Fruit fly (Drosophila melanogaster) whole organism, embryonic: ENCODE data around the gene CG11596.

Source experiments
- Adf1 ChIP-seq: fragments of 200-800 bp; sonication (Bioruptor generic); IDR thresholded peaks from 2 replicates; pipeline ENCODE4 v1.3.6; 2022; ENCODE audit warnings: missing biosample characterization, missing genetic modification characterization
- Atf3 ChIP-seq: fragments of 200-800 bp; sonication (Bioruptor generic); optimal IDR thresholded peaks from 3 replicates; lab custom pipeline; 2016; ENCODE audit warnings: missing biosample characterization, missing genetic modification characterization
- CG10462 ChIP-seq: fragments of 200-800 bp; sonication (Bioruptor generic); optimal IDR thresholded peaks from 2 replicates; lab custom pipeline; 2016; ENCODE audit warnings: missing biosample characterization, missing genetic modification characterization
- CG10565 ChIP-seq: fragments of 200-800 bp; sonication (Bioruptor generic); optimal IDR thresholded peaks from 3 replicates; lab custom pipeline; 2016; ENCODE audit warnings: missing biosample characterization, mild to moderate bottlenecking, missing genetic modification characterization
- CG10959 ChIP-seq: fragments of 200-800 bp; sonication (Bioruptor generic); IDR thresholded peaks from 2 replicates; pipeline ENCODE4 v1.3.6; 2022; ENCODE audit warnings: missing biosample characterization, missing genetic modification characterization
- CG12104 ChIP-seq: fragments of 200-800 bp; sonication (Bioruptor generic); optimal IDR thresholded peaks from 3 replicates; lab custom pipeline; 2016; ENCODE audit warnings: missing biosample characterization, missing genetic modification characterization
- CG13296 ChIP-seq: fragments of 200-800 bp; sonication (Bioruptor generic); optimal IDR thresholded peaks from 3 replicates; lab custom pipeline; 2018; ENCODE audit warnings: missing biosample characterization, mild to moderate bottlenecking, missing genetic modification characterization
- CG13775 ChIP-seq: fragments of 200-800 bp; sonication (Bioruptor generic); optimal IDR thresholded peaks from 3 replicates; lab custom pipeline; 2017; ENCODE audit warnings: missing biosample characterization, mild to moderate bottlenecking, missing genetic modification characterization
- CG1603 ChIP-seq: fragments of 200-800 bp; sonication (Bioruptor generic); optimal IDR thresholded peaks from 2 replicates; lab custom pipeline; 2019; ENCODE audit warnings: missing biosample characterization, mild to moderate bottlenecking, missing genetic modification characterization, moderate library complexity
- CG16815 ChIP-seq: fragments of 200-800 bp; sonication (Bioruptor generic); optimal IDR thresholded peaks from 3 replicates; lab custom pipeline; 2017; ENCODE audit warnings: missing biosample characterization, mild to moderate bottlenecking, missing genetic modification characterization
- CG3163 ChIP-seq: fragments of 200-800 bp; sonication (Bioruptor generic); optimal IDR thresholded peaks from 3 replicates; lab custom pipeline; 2016; ENCODE audit warnings: missing biosample characterization, missing genetic modification characterization
- CG32532 ChIP-seq: fragments of 200-800 bp; sonication (Bioruptor generic); IDR thresholded peaks from 2 replicates; pipeline ENCODE4 v1.3.6; 2022; ENCODE audit warnings: missing biosample characterization, missing genetic modification characterization
- CG34224 ChIP-seq: fragments of 200-800 bp; sonication (Bioruptor generic); IDR thresholded peaks from 3 replicates; pipeline ENCODE4 v1.3.6; 2022; ENCODE audit warnings: missing biosample characterization, missing genetic modification characterization; ENCODE audit not compliant: partially characterized antibody
- CG4404 ChIP-seq: fragments of 200-800 bp; sonication (Bioruptor generic); IDR thresholded peaks from 2 replicates; pipeline ENCODE4 v1.3.6; 2022; ENCODE audit warnings: missing biosample characterization, missing genetic modification characterization
- CG6683 ChIP-seq: fragments of 200-800 bp; sonication (Bioruptor generic); optimal IDR thresholded peaks from 2 replicates; lab custom pipeline; 2017; ENCODE audit warnings: missing biosample characterization, mild to moderate bottlenecking, missing genetic modification characterization, missing genetic modification reagents
- CG7786 ChIP-seq: fragments of 200-800 bp; sonication (Bioruptor generic); optimal IDR thresholded peaks from 2 replicates; lab custom pipeline; 2016; ENCODE audit warnings: missing biosample characterization, missing genetic modification characterization
- CG7963 ChIP-seq: fragments of 200-800 bp; sonication (Bioruptor generic); IDR thresholded peaks from 3 replicates; pipeline ENCODE4 v1.3.6; 2022; ENCODE audit warnings: missing biosample characterization, missing genetic modification characterization; ENCODE audit not compliant: partially characterized antibody
- CG8924 ChIP-seq: fragments of 200-800 bp; optimal IDR thresholded peaks from 3 replicates; lab custom pipeline; 2019; ENCODE audit warnings: missing biosample characterization, mild to moderate bottlenecking, missing genetic modification characterization, moderate library complexity
- CG9215 ChIP-seq: fragments of 200-800 bp; sonication (Bioruptor generic); IDR thresholded peaks from 2 replicates; pipeline ENCODE4 v1.3.6; 2022; ENCODE audit warnings: missing biosample characterization, missing genetic modification characterization
- Camta ChIP-seq: fragments of 200-800 bp; sonication (Bioruptor generic); optimal IDR thresholded peaks from 2 replicates; lab custom pipeline; 2016; ENCODE audit warnings: missing biosample characterization, missing genetic modification characterization
- ERR ChIP-seq: fragments of 200-800 bp; sonication (Bioruptor generic); optimal IDR thresholded peaks from 2 replicates; lab custom pipeline; 2016; ENCODE audit warnings: missing biosample characterization, missing genetic modification characterization
- Ets65A ChIP-seq: fragments of 200-800 bp; sonication (Bioruptor generic); peaks from one replicate; lab custom pipeline; 2016; ENCODE audit warnings: missing biosample characterization, missing genetic modification characterization
- Fer1 ChIP-seq: fragments of 200-800 bp; sonication (Bioruptor generic); optimal IDR thresholded peaks from 2 replicates; lab custom pipeline; 2017; ENCODE audit warnings: missing biosample characterization, mild to moderate bottlenecking, missing genetic modification characterization
- Fer3 ChIP-seq: fragments of 200-800 bp; sonication (Bioruptor generic); optimal IDR thresholded peaks from 2 replicates; lab custom pipeline; 2018; ENCODE audit warnings: missing biosample characterization, mild to moderate bottlenecking, missing genetic modification characterization, moderate library complexity
- H2.0 ChIP-seq: fragments of 200-800 bp; sonication (Bioruptor generic); IDR thresholded peaks from 2 replicates; pipeline ENCODE4 v1.3.6; 2022; ENCODE audit warnings: missing biosample characterization, missing genetic modification characterization
- Hey ChIP-seq: fragments of 200-800 bp; sonication (Bioruptor generic); optimal IDR thresholded peaks from 3 replicates; lab custom pipeline; 2018; ENCODE audit warnings: missing biosample characterization, mild to moderate bottlenecking, missing genetic modification characterization
- Hr78 ChIP-seq, 2 experiments: fragments of 200-800 bp in 1 of 2; fragments of >200 bp in 1 of 2; sonication (Bioruptor generic) in 1 of 2; optimal IDR thresholded peaks; 2 replicates each; lab custom pipeline; 2017 to 2019; ENCODE audit warnings: missing biosample characterization in 2 of 2, missing genetic modification characterization in 2 of 2, mild to moderate bottlenecking in 1 of 2, moderate library complexity in 1 of 2
- Hsf ChIP-seq: fragments of 200-800 bp; sonication (Bioruptor generic); optimal IDR thresholded peaks from 3 replicates; lab custom pipeline; 2016; ENCODE audit warnings: missing biosample characterization, missing genetic modification characterization
- Max ChIP-seq: fragments of 200-800 bp; sonication (Bioruptor generic); optimal IDR thresholded peaks from 2 replicates; lab custom pipeline; 2016; ENCODE audit warnings: missing biosample characterization, mild to moderate bottlenecking, missing genetic modification characterization
- NC2β ChIP-seq: fragments of 200-800 bp; sonication (Bioruptor generic); optimal IDR thresholded peaks from 2 replicates; lab custom pipeline; 2016; ENCODE audit warnings: missing biosample characterization, missing genetic modification characterization
- Neu2 ChIP-seq: fragments of 200-800 bp; sonication (Bioruptor generic); optimal IDR thresholded peaks from 3 replicates; lab custom pipeline; 2016; ENCODE audit warnings: missing biosample characterization, missing genetic modification characterization, borderline replicate concordance
- Sox102F ChIP-seq: fragments of 200-800 bp; sonication (Bioruptor generic); optimal IDR thresholded peaks from 2 replicates; lab custom pipeline; 2018; ENCODE audit warnings: missing biosample characterization, mild to moderate bottlenecking, missing genetic modification characterization, moderate library complexity
- Taf1 ChIP-seq: fragments of 200-800 bp; sonication (Bioruptor generic); IDR thresholded peaks from 2 replicates; pipeline ENCODE4 v1.3.6; 2022; ENCODE audit warnings: missing biosample characterization, missing genetic modification characterization
- bbx ChIP-seq: fragments of 200-800 bp; sonication (Bioruptor generic); IDR thresholded peaks from 2 replicates; pipeline ENCODE4 v1.3.6; 2022; ENCODE audit warnings: missing biosample characterization, missing genetic modification characterization; ENCODE audit not compliant: partially characterized antibody
- bsh ChIP-seq, 2 experiments: fragments of 200-800 bp; sonication (Bioruptor generic); optimal IDR thresholded peaks; 2 replicates each; lab custom pipeline; 2017 to 2018; ENCODE audit warnings: mild to moderate bottlenecking in 2 of 2, missing biosample characterization in 2 of 2, missing genetic modification characterization in 2 of 2, moderate library complexity in 1 of 2
- cwo ChIP-seq: fragments of 200-800 bp; sonication (Bioruptor generic); optimal IDR thresholded peaks from 3 replicates; lab custom pipeline; 2017; ENCODE audit warnings: missing biosample characterization, missing genetic modification characterization, mild to moderate bottlenecking, moderate library complexity, missing genetic modification reagents
- dmrt99B ChIP-seq: fragments of 200-800 bp; sonication (Bioruptor generic); optimal IDR thresholded peaks from 2 replicates; lab custom pipeline; 2018; ENCODE audit warnings: missing biosample characterization, mild to moderate bottlenecking, missing genetic modification characterization, moderate library complexity
- gce ChIP-seq: fragments of 200-800 bp; sonication (Bioruptor generic); IDR thresholded peaks from 3 replicates; pipeline ENCODE4 v1.3.6; 2022; ENCODE audit warnings: missing biosample characterization, missing genetic modification characterization
- gcm2 ChIP-seq: fragments of 200-800 bp; sonication (Bioruptor generic); optimal IDR thresholded peaks from 2 replicates; lab custom pipeline; 2016; ENCODE audit warnings: missing biosample characterization, missing genetic modification characterization
- ham ChIP-seq: fragments of 200-800 bp; sonication (Bioruptor generic); IDR thresholded peaks from 2 replicates; pipeline ENCODE4 v1.3.6; 2022; ENCODE audit warnings: missing biosample characterization, missing genetic modification characterization
- jing ChIP-seq: fragments of 200-800 bp; sonication (Bioruptor generic); optimal IDR thresholded peaks from 2 replicates; lab custom pipeline; 2018; ENCODE audit warnings: missing biosample characterization, mild to moderate bottlenecking, missing genetic modification characterization
- kah ChIP-seq: fragments of 200-800 bp; sonication (Bioruptor generic); optimal IDR thresholded peaks from 2 replicates; lab custom pipeline; 2018; ENCODE audit warnings: missing biosample characterization, mild to moderate bottlenecking, missing genetic modification characterization
- maf-S ChIP-seq: fragments of 200-800 bp; sonication (Bioruptor generic); optimal IDR thresholded peaks from 2 replicates; lab custom pipeline; 2016; ENCODE audit warnings: missing biosample characterization, missing genetic modification characterization
- oc ChIP-seq: fragments of 200-800 bp; sonication (Bioruptor generic); optimal IDR thresholded peaks from 2 replicates; lab custom pipeline; 2018; ENCODE audit warnings: missing biosample characterization, mild to moderate bottlenecking, missing genetic modification characterization, moderate library complexity
- peb ChIP-seq: fragments of 200-800 bp; sonication (Bioruptor generic); IDR thresholded peaks from 2 replicates; pipeline ENCODE4 v1.3.6; 2022; ENCODE audit warnings: missing biosample characterization, missing genetic modification characterization
- pfk ChIP-seq: fragments of 200-800 bp; sonication (Bioruptor generic); optimal IDR thresholded peaks from 2 replicates; lab custom pipeline; 2018; ENCODE audit warnings: missing biosample characterization, mild to moderate bottlenecking, missing genetic modification characterization, moderate library complexity
- salm ChIP-seq: fragments of 200-800 bp; sonication (Bioruptor generic); optimal IDR thresholded peaks from 2 replicates; lab custom pipeline; 2018; ENCODE audit warnings: missing biosample characterization, mild to moderate bottlenecking, missing genetic modification characterization
- sr ChIP-seq: fragments of 200-800 bp; sonication (Bioruptor generic); IDR thresholded peaks from 3 replicates; pipeline ENCODE4 v1.3.6; 2022; ENCODE audit warnings: missing biosample characterization, missing genetic modification characterization
- vvl ChIP-seq: fragments of 200-800 bp; sonication (Bioruptor generic); IDR thresholded peaks from 2 replicates; pipeline ENCODE4 v1.3.6; 2022; ENCODE audit warnings: missing biosample characterization, missing genetic modification characterization

CG11596 gene

dm6 chrX:1951391-1952066, 24.0 kb downstream of the CG11596 start (continued):
- TF ChIP-seq Hsf (GFP tag; lab: Kevin White, UChicago): peak; percentile 95
- TF ChIP-seq CG7786 (GFP tag; lab: Kevin White, UChicago): peak; percentile 96
- peak; percentile 97 for TF ChIP-seq oc (tag; lab: Kevin White, UChicago)
- peak; percentile 96 for TF ChIP-seq Sox102F
- peak; percentile 50 for TF ChIP-seq Neu2 (GFP tag; lab: Kevin White, UChicago)
- peak; percentile 98 to 99 for TF ChIP-seq bsh (GFP tag; optimal IDR thresholded peaks at IDR 0.05; lab: Kevin White, UChicago)
- TF ChIP-seq sr (GFP tag; lab: Robert Waterston, UW): peak; percentile 74; the same call in 2 of the 3 replicates
- TF ChIP-seq ham (GFP tag; lab: Robert Waterston, UW): peak; percentile 73
- TF ChIP-seq CG10462 (GFP tag; lab: Kevin White, UChicago): peak; percentile 90
- peak; percentile 92 for TF ChIP-seq CG6683 (GFP tag; lab: Kevin White, UChicago)
- TF ChIP-seq Taf1 (GFP tag; lab: Robert Waterston, UW): peak; percentile 76
- TF ChIP-seq peb: peak; percentile 87
- TF ChIP-seq CG3163 (GFP tag; lab: Kevin White, UChicago): peak; percentile 99
- peak; percentile 83 for TF ChIP-seq CG9215 (GFP tag; lab: Robert Waterston, UW)
- TF ChIP-seq CG1603 (tag; lab: Kevin White, UChicago): peak; percentile 98
- TF ChIP-seq Max (GFP tag; lab: Kevin White, UChicago): peak; percentile 89
- TF ChIP-seq gce (GFP tag; lab: Robert Waterston, UW): peak; percentile 94
- peak; percentile 92 for TF ChIP-seq CG13775 (GFP tag; lab: Kevin White, UChicago)
- TF ChIP-seq CG8924 (tag; lab: Kevin White, UChicago): peak; percentile 95
- peak; percentile 84 for TF ChIP-seq kah (GFP tag; lab: Kevin White, UChicago)
- TF ChIP-seq gcm2 (GFP tag; lab: Kevin White, UChicago): peak; percentile 85
- peak in 1 of 2 experiments; percentile 86 for TF ChIP-seq Hr78 (GFP tag; optimal IDR thresholded peaks at IDR 0.05; lab: Kevin White, UChicago)
- peak; percentile 54 for TF ChIP-seq pfk
- no peak for TF ChIP-seq CG7963 (GFP tag; lab: Robert Waterston, UW)
- peak; percentile 95 for TF ChIP-seq CG32532 (GFP tag; lab: Robert Waterston, UW)
- TF ChIP-seq CG4404 (GFP tag; lab: Robert Waterston, UW): peak; percentile 81
- TF ChIP-seq jing: peak; percentile 94
- peak; percentile 97 for TF ChIP-seq vvl (GFP tag; lab: Robert Waterston, UW)
- TF ChIP-seq Camta (GFP tag; lab: Kevin White, UChicago): peak; percentile 96
- peak; percentile 93 for TF ChIP-seq Atf3 (GFP tag; lab: Kevin White, UChicago)
- TF ChIP-seq Adf1 (GFP tag; lab: Robert Waterston, UW): peak; percentile 42; the same call in 1 of the 2 replicates
- peak; percentile 80 for TF ChIP-seq CG12104
- peak; percentile 91 for TF ChIP-seq ERR (GFP tag; lab: Kevin White, UChicago)
- peak; percentile 91 for TF ChIP-seq CG16815 (GFP tag; lab: Kevin White, UChicago)
- peak; percentile 97 for TF ChIP-seq Fer1 (GFP tag; lab: Kevin White, UChicago)
- no peak for TF ChIP-seq bbx (GFP tag; lab: Robert Waterston, UW)
- TF ChIP-seq maf-S: peak; percentile 94
- TF ChIP-seq cwo (GFP tag; lab: Kevin White, UChicago): peak; percentile 93
- peak; percentile 93 for TF ChIP-seq salm (tag; lab: Kevin White, UChicago)
- TF ChIP-seq Ets65A (GFP tag; lab: Kevin White, UChicago): peak; percentile 99
- peak; percentile 92 for TF ChIP-seq Fer3 (tag; lab: Kevin White, UChicago)
- TF ChIP-seq H2.0: peak; percentile 94
- TF ChIP-seq CG13296 (GFP tag; lab: Kevin White, UChicago): peak; percentile 92
- peak; percentile 95 for TF ChIP-seq dmrt99B (tag; lab: Kevin White, UChicago)
- peak; percentile 79 for TF ChIP-seq Hey
- TF ChIP-seq CG34224 (GFP tag; lab: Robert Waterston, UW): no peak
- peak; percentile 72 for TF ChIP-seq CG10565 (GFP tag; lab: Kevin White, UChicago)
- TF ChIP-seq CG10959 (GFP tag; lab: Robert Waterston, UW): peak; percentile 85
- peak; percentile 94 for TF ChIP-seq NC2β (GFP tag; lab: Kevin White, UChicago)
